Fruit fly (Drosophila melanogaster) whole organism, embryonic: ENCODE results near the gene pxb.

Experiments used
- Antp ChIP-seq: fragments of 200-800 bp; sonication (Bioruptor generic); optimal IDR thresholded peaks from 3 replicates; lab custom pipeline; 2016; ENCODE audit warnings: missing biosample characterization, missing genetic modification characterization
- B-H1 ChIP-seq: fragments of 200-800 bp; sonication (Bioruptor generic); IDR thresholded peaks from 3 replicates; pipeline ENCODE4 v1.3.6; 2022; ENCODE audit warnings: missing biosample characterization, missing genetic modification characterization
- CG10209 ChIP-seq: fragments of 200-800 bp; sonication (Bioruptor generic); optimal IDR thresholded peaks from 3 replicates; lab custom pipeline; 2017; ENCODE audit warnings: missing biosample characterization, mild to moderate bottlenecking, missing genetic modification characterization, missing genetic modification reagents
- CG10267 ChIP-seq: fragments of 200-800 bp; sonication (Bioruptor generic); optimal IDR thresholded peaks from 2 replicates; lab custom pipeline; 2018; ENCODE audit warnings: missing biosample characterization, mild to moderate bottlenecking, missing genetic modification characterization, moderate library complexity
- CG10321 ChIP-seq: fragments of 200-800 bp; sonication (Bioruptor generic); IDR thresholded peaks from 2 replicates; pipeline ENCODE4 v1.3.6; 2022; ENCODE audit warnings: missing biosample characterization, missing genetic modification characterization
- CG10462 ChIP-seq: fragments of 200-800 bp; sonication (Bioruptor generic); optimal IDR thresholded peaks from 2 replicates; lab custom pipeline; 2016; ENCODE audit warnings: missing biosample characterization, missing genetic modification characterization
- CG12299 ChIP-seq: fragments of 200-800 bp; sonication (Bioruptor generic); optimal IDR thresholded peaks from 2 replicates; lab custom pipeline; 2018; ENCODE audit warnings: missing biosample characterization, mild to moderate bottlenecking, missing genetic modification characterization
- CG12391 ChIP-seq: fragments of 200-800 bp; sonication (Bioruptor generic); optimal IDR thresholded peaks from 3 replicates; lab custom pipeline; 2018; ENCODE audit warnings: missing biosample characterization, mild to moderate bottlenecking, missing genetic modification characterization, moderate library complexity
- CG12769 ChIP-seq: fragments of 200-800 bp; sonication (Bioruptor generic); optimal IDR thresholded peaks from 2 replicates; lab custom pipeline; 2019; ENCODE audit warnings: missing biosample characterization, mild to moderate bottlenecking, missing genetic modification characterization, moderate library complexity
- CG1529 ChIP-seq: fragments of 200-800 bp; sonication (Bioruptor generic); optimal IDR thresholded peaks from 3 replicates; lab custom pipeline; 2018; ENCODE audit warnings: missing biosample characterization, missing genetic modification characterization
- CG16813 ChIP-seq: fragments of 200-800 bp; sonication (Bioruptor generic); IDR thresholded peaks from 3 replicates; pipeline ENCODE4 v1.3.6; 2022; ENCODE audit warnings: missing biosample characterization, missing genetic modification characterization; ENCODE audit not compliant: partially characterized antibody
- CG16815 ChIP-seq: fragments of 200-800 bp; sonication (Bioruptor generic); optimal IDR thresholded peaks from 3 replicates; lab custom pipeline; 2017; ENCODE audit warnings: missing biosample characterization, mild to moderate bottlenecking, missing genetic modification characterization
- CG17361 ChIP-seq: fragments of 200-800 bp; sonication (Bioruptor generic); IDR thresholded peaks from 3 replicates; pipeline ENCODE4 v1.3.6; 2022; ENCODE audit warnings: missing biosample characterization, missing genetic modification characterization
- CG2202 ChIP-seq: fragments of 200-800 bp; sonication (Bioruptor generic); optimal IDR thresholded peaks from 2 replicates; lab custom pipeline; 2018; ENCODE audit warnings: missing biosample characterization, mild to moderate bottlenecking, missing genetic modification characterization
- CG2712 ChIP-seq: fragments of 200-800 bp; optimal IDR thresholded peaks from 3 replicates; lab custom pipeline; 2019; ENCODE audit warnings: missing biosample characterization, mild to moderate bottlenecking, missing genetic modification characterization, moderate library complexity
- CG32772 ChIP-seq: fragments of 200-800 bp; sonication (Bioruptor generic); IDR thresholded peaks from 2 replicates; pipeline ENCODE4 v1.3.6; 2022; ENCODE audit warnings: missing biosample characterization, missing genetic modification characterization
- CG4404 ChIP-seq: fragments of 200-800 bp; sonication (Bioruptor generic); IDR thresholded peaks from 2 replicates; pipeline ENCODE4 v1.3.6; 2022; ENCODE audit warnings: missing biosample characterization, missing genetic modification characterization
- CG4820 ChIP-seq: fragments of 200-800 bp; sonication (Bioruptor generic); optimal IDR thresholded peaks from 3 replicates; lab custom pipeline; 2016; ENCODE audit warnings: missing biosample characterization, missing genetic modification characterization
- CG6791 ChIP-seq: fragments of 200-800 bp; sonication (Bioruptor generic); IDR thresholded peaks from 3 replicates; pipeline ENCODE4 v1.3.6; 2022; ENCODE audit warnings: missing biosample characterization, missing genetic modification characterization; ENCODE audit not compliant: partially characterized antibody
- CG8924 ChIP-seq: fragments of 200-800 bp; optimal IDR thresholded peaks from 3 replicates; lab custom pipeline; 2019; ENCODE audit warnings: missing biosample characterization, mild to moderate bottlenecking, missing genetic modification characterization, moderate library complexity
- CG9727 ChIP-seq: fragments of 200-800 bp; sonication (Bioruptor generic); optimal IDR thresholded peaks from 3 replicates; lab custom pipeline; 2017; ENCODE audit warnings: missing biosample characterization, mild to moderate bottlenecking, missing genetic modification characterization
- Camta ChIP-seq: fragments of 200-800 bp; sonication (Bioruptor generic); optimal IDR thresholded peaks from 2 replicates; lab custom pipeline; 2016; ENCODE audit warnings: missing biosample characterization, missing genetic modification characterization
- Chrac-16 ChIP-seq: fragments of 200-800 bp; sonication (Bioruptor generic); optimal IDR thresholded peaks from 3 replicates; lab custom pipeline; 2016; ENCODE audit warnings: missing biosample characterization, missing genetic modification characterization
- D ChIP-seq, 2 experiments: fragments of 200-800 bp in 1 of 2; fragments of >200 bp in 1 of 2; sonication (Bioruptor generic) in 1 of 2; optimal IDR thresholded peaks; 2 replicates in 1 of 2; 3 replicates in 1 of 2; lab custom pipeline; 2017; ENCODE audit warnings: mild to moderate bottlenecking in 1 of 2, missing biosample characterization in 1 of 2, missing genetic modification characterization in 1 of 2, missing genetic modification reagents in 1 of 2
- Dp ChIP-seq: fragments of 200-800 bp; sonication (Bioruptor generic); optimal IDR thresholded peaks from 2 replicates; lab custom pipeline; 2018; ENCODE audit warnings: missing biosample characterization, mild to moderate bottlenecking, missing genetic modification characterization, moderate library complexity
- Drgx ChIP-seq: fragments of 200-800 bp; sonication (Bioruptor generic); IDR thresholded peaks from 2 replicates; pipeline ENCODE4 v1.3.6; 2022; ENCODE audit warnings: missing biosample characterization, missing genetic modification characterization
- H15 ChIP-seq: fragments of 200-800 bp; sonication (Bioruptor generic); IDR thresholded peaks from 3 replicates; pipeline ENCODE4 v1.3.6; 2022; ENCODE audit warnings: missing biosample characterization, missing genetic modification characterization
- Hr39 ChIP-seq: fragments of >200 bp; optimal IDR thresholded peaks from 2 replicates; lab custom pipeline; 2017
- Hsf ChIP-seq: fragments of 200-800 bp; sonication (Bioruptor generic); optimal IDR thresholded peaks from 3 replicates; lab custom pipeline; 2016; ENCODE audit warnings: missing biosample characterization, missing genetic modification characterization
- Lim3 ChIP-seq: fragments of 200-800 bp; sonication (Bioruptor generic); IDR thresholded peaks from 2 replicates; pipeline ENCODE4 v1.3.6; 2022; ENCODE audit warnings: missing biosample characterization, missing genetic modification characterization
- Med ChIP-seq: fragments of 200-800 bp; sonication (Bioruptor generic); peaks from one replicate; lab custom pipeline; 2016; ENCODE audit warnings: missing biosample characterization, missing genetic modification characterization, mild to moderate bottlenecking, inconsistent platforms, moderate library complexity
- Ssrp ChIP-seq: fragments of 200-800 bp; sonication (Bioruptor generic); optimal IDR thresholded peaks from 2 replicates; lab custom pipeline; 2018; ENCODE audit warnings: missing biosample characterization, mild to moderate bottlenecking, missing genetic modification characterization, moderate library complexity
- Stat92E ChIP-seq, 3 experiments: fragments of >200 bp in 2 of 3; fragments of 200-800 bp in 1 of 3; sonication (Bioruptor generic) in 1 of 3; optimal IDR thresholded peaks; 2 replicates each; lab custom pipeline; 2017 to 2019; ENCODE audit warnings: missing biosample characterization in 3 of 3, missing genetic modification characterization in 3 of 3, mild to moderate bottlenecking in 1 of 3, moderate library complexity in 1 of 3
- ab ChIP-seq: fragments of 200-800 bp; sonication (Bioruptor generic); optimal IDR thresholded peaks from 2 replicates; lab custom pipeline; 2016; ENCODE audit warnings: missing biosample characterization, missing genetic modification characterization
- amos ChIP-seq: fragments of 200-800 bp; sonication (Bioruptor generic); IDR thresholded peaks from 2 replicates; pipeline ENCODE4 v1.3.6; 2022; ENCODE audit warnings: missing biosample characterization, missing genetic modification characterization; ENCODE audit not compliant: partially characterized antibody
- ara ChIP-seq: fragments of 200-800 bp; sonication (Bioruptor generic); IDR thresholded peaks from 2 replicates; pipeline ENCODE4 v1.3.6; 2022; ENCODE audit warnings: missing biosample characterization, missing genetic modification characterization
- bab2 ChIP-seq: fragments of 200-800 bp; sonication (Bioruptor generic); optimal IDR thresholded peaks from 2 replicates; lab custom pipeline; 2016; ENCODE audit warnings: missing biosample characterization, missing genetic modification characterization
- croc ChIP-seq: fragments of 200-800 bp; sonication (Bioruptor generic); conservative IDR thresholded peaks from 3 replicates; pipeline ENCODE4 v1.3.6; 2022; ENCODE audit warnings: missing biosample characterization, missing genetic modification characterization
- ewg ChIP-seq: fragments of 200-800 bp; sonication (Bioruptor generic); optimal IDR thresholded peaks from 3 replicates; lab custom pipeline; 2017; ENCODE audit warnings: mild to moderate bottlenecking, missing biosample characterization, missing genetic modification reagents, missing genetic modification characterization
- her ChIP-seq: fragments of 200-800 bp; sonication (Bioruptor generic); optimal IDR thresholded peaks from 2 replicates; lab custom pipeline; 2016; ENCODE audit warnings: missing biosample characterization, missing genetic modification characterization
- jigr1 ChIP-seq: fragments of 200-800 bp; sonication (Bioruptor generic); IDR thresholded peaks from 3 replicates; pipeline ENCODE4 v1.3.6; 2022; ENCODE audit warnings: missing biosample characterization, missing genetic modification characterization
- mam ChIP-seq: fragments of 200-800 bp; sonication (Bioruptor generic); optimal IDR thresholded peaks from 3 replicates; lab custom pipeline; 2016; ENCODE audit warnings: missing biosample characterization, missing genetic modification characterization
- nerfin-2 ChIP-seq: fragments of 200-800 bp; sonication (Bioruptor generic); IDR thresholded peaks from 2 replicates; pipeline ENCODE4 v1.3.6; 2022; ENCODE audit warnings: missing biosample characterization, missing genetic modification characterization; ENCODE audit not compliant: partially characterized antibody
- odd ChIP-seq: fragments of 200-800 bp; sonication (Bioruptor generic); optimal IDR thresholded peaks from 2 replicates; lab custom pipeline; 2017; ENCODE audit warnings: missing biosample characterization, mild to moderate bottlenecking, missing genetic modification characterization
- onecut ChIP-seq: fragments of 200-800 bp; sonication (Bioruptor generic); IDR thresholded peaks from 2 replicates; pipeline ENCODE4 v1.3.6; 2022; ENCODE audit warnings: missing biosample characterization, missing genetic modification characterization
- phol ChIP-seq: fragments of 200-800 bp; sonication (Bioruptor generic); optimal IDR thresholded peaks from 3 replicates; lab custom pipeline; 2018; ENCODE audit warnings: missing biosample characterization, mild to moderate bottlenecking, missing genetic modification characterization, moderate library complexity
- sc ChIP-seq, 3 experiments: fragments of >200 bp in 2 of 3; fragments of 200-800 bp in 1 of 3; sonication (Bioruptor generic) in 1 of 3; optimal IDR thresholded peaks; 2 replicates in 2 of 3; 3 replicates in 1 of 3; lab custom pipeline; 2017; ENCODE audit warnings: mild to moderate bottlenecking in 1 of 3, missing biosample characterization in 1 of 3, missing genetic modification characterization in 1 of 3, missing genetic modification reagents in 1 of 3
- sob ChIP-seq: fragments of 200-800 bp; sonication (Bioruptor generic); IDR thresholded peaks from 2 replicates; pipeline ENCODE4 v1.3.6; 2022; ENCODE audit warnings: missing biosample characterization, missing genetic modification characterization
- tap ChIP-seq: fragments of 200-800 bp; optimal IDR thresholded peaks from 3 replicates; lab custom pipeline; 2019; ENCODE audit warnings: missing biosample characterization, mild to moderate bottlenecking, missing genetic modification characterization, moderate library complexity
- vvl ChIP-seq: fragments of 200-800 bp; sonication (Bioruptor generic); IDR thresholded peaks from 2 replicates; pipeline ENCODE4 v1.3.6; 2022; ENCODE audit warnings: missing biosample characterization, missing genetic modification characterization

Gene pxb

dm6 chr3R:15644733-15645132 lies 21.2 kb upstream of the pxb start (continued):
- no peak for TF ChIP-seq nerfin-2
- TF ChIP-seq CG17361 (GFP tag; lab: Robert Waterston, UW): peak; percentile 63
- no peak for TF ChIP-seq ewg (GFP tag; lab: Kevin White, UChicago)
- 0 out of 2 replicates have a peak, but pooled peaks have one; percentile 16 for TF ChIP-seq sob
- peak; percentile 31 for TF ChIP-seq CG10209 (GFP tag; lab: Kevin White, UChicago)
- peak; percentile 21 for TF ChIP-seq Med (GFP tag; lab: Kevin White, UChicago)
- TF ChIP-seq odd (GFP tag; lab: Kevin White, UChicago): no peak
- peak; percentile 28 for TF ChIP-seq her (GFP tag; lab: Kevin White, UChicago)
- TF ChIP-seq Antp (GFP tag; lab: Kevin White, UChicago): peak; percentile 81
- no peak for TF ChIP-seq CG10462
- TF ChIP-seq Drgx (GFP tag; lab: Robert Waterston, UW): peak; percentile 33; the same call in 1 of the 2 replicates
- no peak for TF ChIP-seq Lim3 (GFP tag; lab: Robert Waterston, UW)
- peak; percentile 77 for TF ChIP-seq CG4404 (GFP tag; lab: Robert Waterston, UW)
- no peak for TF ChIP-seq ab (GFP tag; lab: Kevin White, UChicago)
- TF ChIP-seq CG4820: peak; percentile 16
- TF ChIP-seq mam (GFP tag; lab: Kevin White, UChicago): peak; percentile 16
- TF ChIP-seq CG10321 (GFP tag; lab: Robert Waterston, UW): no peak
- peak; percentile 21; the same call in 1 of the 3 replicates for TF ChIP-seq croc (GFP tag; lab: Robert Waterston, UW)
- TF ChIP-seq ara (GFP tag; lab: Robert Waterston, UW): peak; percentile 85
- peak; percentile 68 for TF ChIP-seq bab2 (GFP tag; lab: Kevin White, UChicago)
- TF ChIP-seq CG16815 (GFP tag; lab: Kevin White, UChicago): peak; percentile 38
- no peak for TF ChIP-seq D (optimal IDR thresholded peaks at IDR 0.05; lab: Kevin White, UChicago)
- TF ChIP-seq D (GFP tag; optimal IDR thresholded peaks at IDR 0.05; lab: Kevin White, UChicago): peak; percentile 19
- TF ChIP-seq CG1529 (GFP tag; lab: Kevin White, UChicago): no peak
- TF ChIP-seq phol (tag; lab: Kevin White, UChicago): peak; percentile 63
- peak; percentile 9 for TF ChIP-seq CG8924 (tag; lab: Kevin White, UChicago)
- TF ChIP-seq sc (optimal IDR thresholded peaks at IDR 0.05; lab: Kevin White, UChicago): no peak
- TF ChIP-seq sc (GFP tag; optimal IDR thresholded peaks at IDR 0.05; lab: Kevin White, UChicago): no peak
- no peak for TF ChIP-seq Chrac-16
- peak in 1 of 3 experiments; percentile 90 for TF ChIP-seq Stat92E (GFP tag; optimal IDR thresholded peaks at IDR 0.05; lab: Kevin White, UChicago)
- no peak for TF ChIP-seq jigr1 (GFP tag; lab: Robert Waterston, UW)
- TF ChIP-seq Hsf (GFP tag; lab: Kevin White, UChicago): peak; percentile 37
- TF ChIP-seq onecut (GFP tag; lab: Robert Waterston, UW): no peak
- peak; percentile 28 for TF ChIP-seq CG2202
- peak; percentile 76 for TF ChIP-seq CG9727 (GFP tag; lab: Kevin White, UChicago)
- TF ChIP-seq Hr39: no peak
- TF ChIP-seq Ssrp (tag; lab: Kevin White, UChicago): peak; percentile 3
- TF ChIP-seq Camta (GFP tag; lab: Kevin White, UChicago): peak; percentile 76
- peak; percentile 46 for TF ChIP-seq vvl (GFP tag; lab: Robert Waterston, UW)
- TF ChIP-seq amos (GFP tag; lab: Robert Waterston, UW): no peak
- TF ChIP-seq CG12391 (tag; lab: Kevin White, UChicago): peak; percentile 35
- TF ChIP-seq CG12299 (tag; lab: Kevin White, UChicago): no peak
- peak; percentile 35; the same call in 1 of the 2 replicates for TF ChIP-seq CG32772 (GFP tag; lab: Robert Waterston, UW)
- no peak for TF ChIP-seq CG6791 (GFP tag; lab: Robert Waterston, UW)
- TF ChIP-seq B-H1 (GFP tag; lab: Robert Waterston, UW): no peak
- TF ChIP-seq H15 (GFP tag; lab: Robert Waterston, UW): no peak
- no peak for TF ChIP-seq CG16813 (GFP tag; lab: Robert Waterston, UW)
- no peak for TF ChIP-seq CG12769 (tag; lab: Kevin White, UChicago)
- peak; percentile 49 for TF ChIP-seq CG10267
- TF ChIP-seq tap (tag; lab: Kevin White, UChicago): no peak
- TF ChIP-seq CG2712 (tag; lab: Kevin White, UChicago): peak; percentile 71
- no peak for TF ChIP-seq Dp (GFP tag; lab: Kevin White, UChicago)
